Fruit fly (Drosophila melanogaster) whole organism, embryonic: ENCODE data around the gene spn-B.
A peak's percentile ranks its signal among the peaks of the same experiment; 100 is the strongest.

ENCODE experiments used
- C15 ChIP-seq: fragments of 200-800 bp; sonication (Bioruptor generic); IDR thresholded peaks from 3 replicates; pipeline ENCODE4 v1.3.6; 2022; ENCODE audit warnings: missing biosample characterization, missing genetic modification characterization
- CG10267 ChIP-seq: fragments of 200-800 bp; sonication (Bioruptor generic); optimal IDR thresholded peaks from 2 replicates; lab custom pipeline; 2018; ENCODE audit warnings: missing biosample characterization, mild to moderate bottlenecking, missing genetic modification characterization, moderate library complexity
- CG11504 ChIP-seq: fragments of 200-800 bp; sonication (Bioruptor generic); optimal IDR thresholded peaks from 3 replicates; lab custom pipeline; 2019; ENCODE audit warnings: missing biosample characterization, mild to moderate bottlenecking, missing genetic modification characterization, moderate library complexity
- CG11723 ChIP-seq: fragments of 200-800 bp; sonication (Bioruptor generic); optimal IDR thresholded peaks from 2 replicates; lab custom pipeline; 2017; ENCODE audit warnings: missing biosample characterization, mild to moderate bottlenecking, missing genetic modification characterization
- CG12236 ChIP-seq: fragments of 200-800 bp; sonication (Bioruptor generic); optimal IDR thresholded peaks from 2 replicates; lab custom pipeline; 2016; ENCODE audit warnings: missing biosample characterization, missing genetic modification characterization
- CG15073 ChIP-seq: fragments of 200-800 bp; sonication (Bioruptor generic); optimal IDR thresholded peaks from 2 replicates; lab custom pipeline; 2016; ENCODE audit warnings: missing biosample characterization, missing genetic modification characterization
- CG1603 ChIP-seq: fragments of 200-800 bp; sonication (Bioruptor generic); optimal IDR thresholded peaks from 2 replicates; lab custom pipeline; 2019; ENCODE audit warnings: missing biosample characterization, mild to moderate bottlenecking, missing genetic modification characterization, moderate library complexity
- CG1647 ChIP-seq: fragments of 200-800 bp; sonication (Bioruptor generic); optimal IDR thresholded peaks from 3 replicates; lab custom pipeline; 2016; ENCODE audit warnings: missing biosample characterization, missing genetic modification characterization
- CG16813 ChIP-seq: fragments of 200-800 bp; sonication (Bioruptor generic); IDR thresholded peaks from 3 replicates; pipeline ENCODE4 v1.3.6; 2022; ENCODE audit warnings: missing biosample characterization, missing genetic modification characterization; ENCODE audit not compliant: partially characterized antibody
- CG16863 ChIP-seq: fragments of 200-800 bp; sonication (Bioruptor generic); optimal IDR thresholded peaks from 3 replicates; lab custom pipeline; 2016; ENCODE audit warnings: missing biosample characterization, missing genetic modification characterization
- CG17359 ChIP-seq: fragments of 200-800 bp; sonication (Bioruptor generic); optimal IDR thresholded peaks from 3 replicates; lab custom pipeline; 2018; ENCODE audit warnings: missing biosample characterization, mild to moderate bottlenecking, missing genetic modification characterization, moderate library complexity
- CG18476 ChIP-seq: fragments of 200-800 bp; sonication (Bioruptor generic); optimal IDR thresholded peaks from 2 replicates; lab custom pipeline; 2016; ENCODE audit warnings: missing biosample characterization, mild to moderate bottlenecking, missing genetic modification characterization
- CG31388 ChIP-seq: fragments of 200-800 bp; sonication (Bioruptor generic); optimal IDR thresholded peaks from 2 replicates; lab custom pipeline; 2016; ENCODE audit warnings: missing biosample characterization, missing genetic modification characterization
- CG3838 ChIP-seq: fragments of 200-800 bp; sonication (Bioruptor generic); optimal IDR thresholded peaks from 3 replicates; lab custom pipeline; 2016; ENCODE audit warnings: missing biosample characterization, missing genetic modification characterization
- CG4328 ChIP-seq: fragments of 200-800 bp; sonication (Bioruptor generic); optimal IDR thresholded peaks from 3 replicates; lab custom pipeline; 2017; ENCODE audit warnings: missing biosample characterization, missing genetic modification reagents, missing genetic modification characterization
- CG5953 ChIP-seq: fragments of 200-800 bp; sonication (Bioruptor generic); IDR thresholded peaks from 2 replicates; pipeline ENCODE4 v1.3.6; 2022; ENCODE audit warnings: missing biosample characterization, missing genetic modification characterization
- CG7357 ChIP-seq: fragments of 200-800 bp; sonication (Bioruptor generic); IDR thresholded peaks from 3 replicates; pipeline ENCODE4 v1.3.6; 2022; ENCODE audit warnings: missing biosample characterization, missing genetic modification characterization
- CHES-1-like ChIP-seq: fragments of 200-800 bp; sonication (Bioruptor generic); optimal IDR thresholded peaks from 2 replicates; lab custom pipeline; 2016; ENCODE audit warnings: missing biosample characterization, missing genetic modification characterization
- Doc2 ChIP-seq: fragments of 200-800 bp; sonication (Bioruptor generic); IDR thresholded peaks from 2 replicates; pipeline ENCODE4 v1.3.6; 2022; ENCODE audit warnings: missing biosample characterization, missing genetic modification characterization
- Dref ChIP-seq: fragments of 200-800 bp; sonication (Bioruptor generic); IDR thresholded peaks from 2 replicates; pipeline ENCODE4 v1.3.6; 2022; ENCODE audit warnings: missing biosample characterization, missing genetic modification characterization
- Ets97D ChIP-seq: fragments of 200-800 bp; sonication (Bioruptor generic); optimal IDR thresholded peaks from 3 replicates; lab custom pipeline; 2016; ENCODE audit warnings: missing biosample characterization, missing genetic modification characterization
- HLH4C ChIP-seq: fragments of 200-800 bp; sonication (Bioruptor generic); IDR thresholded peaks from 3 replicates; pipeline ENCODE4 v1.3.6; 2022; ENCODE audit warnings: missing biosample characterization, missing genetic modification characterization; ENCODE audit not compliant: partially characterized antibody
- Hr78 ChIP-seq, 2 experiments: fragments of 200-800 bp in 1 of 2; fragments of >200 bp in 1 of 2; sonication (Bioruptor generic) in 1 of 2; optimal IDR thresholded peaks; 2 replicates each; lab custom pipeline; 2017 to 2019; ENCODE audit warnings: missing biosample characterization in 2 of 2, missing genetic modification characterization in 2 of 2, mild to moderate bottlenecking in 1 of 2, moderate library complexity in 1 of 2
- Mad ChIP-seq: fragments of 200-800 bp; sonication (Bioruptor generic); optimal IDR thresholded peaks from 2 replicates; lab custom pipeline; 2016; ENCODE audit warnings: missing biosample characterization, missing genetic modification characterization
- Myb ChIP-seq: fragments of 200-800 bp; sonication (Bioruptor generic); optimal IDR thresholded peaks from 2 replicates; lab custom pipeline; 2016; ENCODE audit warnings: missing biosample characterization, missing genetic modification characterization
- Oli ChIP-seq: fragments of 200-800 bp; sonication (Bioruptor generic); optimal IDR thresholded peaks from 2 replicates; lab custom pipeline; 2018; ENCODE audit warnings: missing biosample characterization, mild to moderate bottlenecking, missing genetic modification characterization, moderate library complexity
- Spps ChIP-seq: fragments of 200-800 bp; sonication (Bioruptor generic); optimal IDR thresholded peaks from 2 replicates; lab custom pipeline; 2018; ENCODE audit warnings: missing biosample characterization, mild to moderate bottlenecking, missing genetic modification characterization
- Vsx1 ChIP-seq: fragments of 200-800 bp; sonication (Bioruptor generic); optimal IDR thresholded peaks from 2 replicates; lab custom pipeline; 2017; ENCODE audit warnings: missing biosample characterization, mild to moderate bottlenecking, missing genetic modification characterization, missing genetic modification reagents
- az2 ChIP-seq: fragments of 200-800 bp; sonication (Bioruptor generic); optimal IDR thresholded peaks from 3 replicates; lab custom pipeline; 2016; ENCODE audit warnings: missing biosample characterization, missing genetic modification characterization
- bbx ChIP-seq: fragments of 200-800 bp; sonication (Bioruptor generic); IDR thresholded peaks from 2 replicates; pipeline ENCODE4 v1.3.6; 2022; ENCODE audit warnings: missing biosample characterization, missing genetic modification characterization; ENCODE audit not compliant: partially characterized antibody
- cato ChIP-seq: fragments of 200-800 bp; sonication (Bioruptor generic); optimal IDR thresholded peaks from 2 replicates; lab custom pipeline; 2016; ENCODE audit warnings: missing biosample characterization, missing genetic modification characterization, borderline replicate concordance
- croc ChIP-seq: fragments of 200-800 bp; sonication (Bioruptor generic); conservative IDR thresholded peaks from 3 replicates; pipeline ENCODE4 v1.3.6; 2022; ENCODE audit warnings: missing biosample characterization, missing genetic modification characterization
- disco-r ChIP-seq: fragments of 200-800 bp; sonication (Bioruptor generic); optimal IDR thresholded peaks from 2 replicates; lab custom pipeline; 2016; ENCODE audit warnings: missing biosample characterization, missing genetic modification characterization
- dmrt11E ChIP-seq: fragments of 200-800 bp; sonication (Bioruptor generic); optimal IDR thresholded peaks from 3 replicates; lab custom pipeline; 2018; ENCODE audit warnings: missing biosample characterization, mild to moderate bottlenecking, missing genetic modification characterization, moderate library complexity
- hth ChIP-seq: fragments of >200 bp; optimal IDR thresholded peaks from 2 replicates; lab custom pipeline; 2017; ENCODE audit warnings: inconsistent platforms
- luna ChIP-seq: fragments of 200-800 bp; sonication (Bioruptor generic); optimal IDR thresholded peaks from 2 replicates; lab custom pipeline; 2016; ENCODE audit warnings: missing biosample characterization, missing genetic modification characterization
- nerfin-1 ChIP-seq: fragments of 200-800 bp; sonication (Bioruptor generic); optimal IDR thresholded peaks from 3 replicates; lab custom pipeline; 2019; ENCODE audit warnings: missing biosample characterization, mild to moderate bottlenecking, missing genetic modification characterization, moderate library complexity
- org-1 ChIP-seq: fragments of 200-800 bp; sonication (Bioruptor generic); optimal IDR thresholded peaks from 2 replicates; lab custom pipeline; 2017; ENCODE audit warnings: missing biosample characterization, missing genetic modification characterization
- pan ChIP-seq, 4 experiments: fragments of >200 bp in 3 of 4; fragments of 200-800 bp in 1 of 4; sonication (Bioruptor generic) in 1 of 4; optimal IDR thresholded peaks in 3 of 4; IDR thresholded peaks in 1 of 4; 2 replicates each; pipeline versions ENCODE4 v1.3.6 to Lab custom; 2017 to 2022; ENCODE audit warnings: missing biosample characterization in 2 of 4, missing genetic modification characterization in 2 of 4, mixed read lengths in 1 of 4
- pho ChIP-seq: fragments of 200-800 bp; sonication (Bioruptor generic); optimal IDR thresholded peaks from 2 replicates; lab custom pipeline; 2016; ENCODE audit warnings: missing biosample characterization, missing genetic modification characterization
- scrt ChIP-seq: fragments of 200-800 bp; sonication (Bioruptor generic); optimal IDR thresholded peaks from 2 replicates; lab custom pipeline; 2018; ENCODE audit warnings: missing biosample characterization, mild to moderate bottlenecking, missing genetic modification characterization, moderate library complexity
- slbo ChIP-seq: fragments of 200-800 bp; sonication (Bioruptor generic); IDR thresholded peaks from 2 replicates; pipeline ENCODE4 v1.3.6; 2022; ENCODE audit warnings: missing biosample characterization, missing genetic modification characterization
- so ChIP-seq: fragments of 200-800 bp; sonication (Bioruptor generic); IDR thresholded peaks from 3 replicates; pipeline ENCODE4 v1.3.6; 2022; ENCODE audit warnings: missing biosample characterization, missing genetic modification characterization
- sqz ChIP-seq: fragments of 200-800 bp; sonication (Bioruptor generic); optimal IDR thresholded peaks from 3 replicates; lab custom pipeline; 2018; ENCODE audit warnings: missing biosample characterization, mild to moderate bottlenecking, missing genetic modification characterization
- sr ChIP-seq: fragments of 200-800 bp; sonication (Bioruptor generic); IDR thresholded peaks from 3 replicates; pipeline ENCODE4 v1.3.6; 2022; ENCODE audit warnings: missing biosample characterization, missing genetic modification characterization
- stc ChIP-seq: fragments of 200-800 bp; sonication (Bioruptor generic); IDR thresholded peaks from 2 replicates; pipeline ENCODE4 v1.3.6; 2022; ENCODE audit warnings: missing biosample characterization, missing genetic modification characterization
- twi ChIP-seq: fragments of 200-800 bp; optimal IDR thresholded peaks from 2 replicates; lab custom pipeline; 2019; ENCODE audit warnings: missing biosample characterization, mild to moderate bottlenecking, missing genetic modification characterization, moderate library complexity
- tx ChIP-seq: fragments of 200-800 bp; sonication (Bioruptor generic); optimal IDR thresholded peaks from 2 replicates; lab custom pipeline; 2016; ENCODE audit warnings: missing biosample characterization, missing genetic modification characterization
- wor ChIP-seq: fragments of 200-800 bp; sonication (Bioruptor generic); IDR thresholded peaks from 2 replicates; pipeline ENCODE4 v1.3.6; 2022; ENCODE audit warnings: missing biosample characterization, missing genetic modification characterization
- z ChIP-seq: fragments of 200-800 bp; sonication (Bioruptor generic); IDR thresholded peaks from 3 replicates; pipeline ENCODE4 v1.3.6; 2022; ENCODE audit warnings: missing biosample characterization, missing genetic modification characterization
- zen2 ChIP-seq: fragments of 200-800 bp; sonication (Bioruptor generic); IDR thresholded peaks from 3 replicates; pipeline ENCODE4 v1.3.6; 2022; ENCODE audit warnings: missing biosample characterization, missing genetic modification characterization; ENCODE audit not compliant: partially characterized antibody

Gene spn-B

dm6 chr3R:14299891-14300290, 28.0 kb upstream of the spn-B start (continued):
- TF ChIP-seq CHES-1-like (GFP tag; lab: Kevin White, UChicago) (no peak), CG12236 (GFP tag; lab: Kevin White, UChicago) (no peak), croc (GFP tag; lab: Robert Waterston, UW) (no peak), pho (GFP tag; lab: Kevin White, UChicago) (no peak), CG16813 (GFP tag; lab: Robert Waterston, UW) (no peak), hth (lab: Kevin White, UChicago) (no peak), CG1603 (tag; lab: Kevin White, UChicago) (no peak), CG18476 (GFP tag; lab: Kevin White, UChicago) (no peak), CG7357 (GFP tag; lab: Robert Waterston, UW) (no peak), CG5953 (GFP tag; lab: Robert Waterston, UW) (no peak), CG10267 (tag; lab: Kevin White, UChicago) (peak; percentile 3), pan (optimal IDR thresholded peaks at IDR 0.05; lab: Kevin White, UChicago) (no peak), pan (GFP tag; optimal IDR thresholded peaks at IDR 0.05 in 1 of 2, IDR thresholded peaks at IDR 0.05 in 1 of 2) (no peak), stc (GFP tag; lab: Robert Waterston, UW) (no peak), org-1 (no peak), luna (GFP tag; lab: Kevin White, UChicago) (no peak), zen2 (GFP tag; lab: Robert Waterston, UW) (no peak), CG16863 (no peak), Spps (tag; lab: Kevin White, UChicago) (peak; percentile 31), bbx (GFP tag; lab: Robert Waterston, UW) (no peak), Myb (GFP tag; lab: Kevin White, UChicago) (no peak), CG17359 (tag; lab: Kevin White, UChicago) (peak; percentile 58), CG3838 (no peak), C15 (GFP tag; lab: Robert Waterston, UW) (no peak), scrt (peak; percentile 22), z (GFP tag; lab: Robert Waterston, UW) (no peak), nerfin-1 (tag; lab: Kevin White, UChicago) (peak; percentile 53), cato (GFP tag; lab: Kevin White, UChicago) (no peak), Mad (no peak), Vsx1 (no peak), CG11504 (no peak), HLH4C (GFP tag; lab: Robert Waterston, UW) (no peak), CG11723 (peak; percentile 42), CG15073 (no peak), sr (no peak), dmrt11E (tag; lab: Kevin White, UChicago) (peak; percentile 26), Hr78 (GFP tag; optimal IDR thresholded peaks at IDR 0.05; lab: Kevin White, UChicago) (peak in 1 of 2 experiments; percentile 49), twi (tag; lab: Kevin White, UChicago) (no peak), CG1647 (GFP tag; lab: Kevin White, UChicago) (no peak), tx (GFP tag; lab: Kevin White, UChicago) (no peak), CG31388 (no peak), Dref (no peak), Oli (tag; lab: Kevin White, UChicago) (no peak), slbo (GFP tag; lab: Robert Waterston, UW) (no peak), so (GFP tag; lab: Robert Waterston, UW) (0 out of 3 replicates have a peak, but pooled peaks have one; percentile 13), az2 (GFP tag; lab: Kevin White, UChicago) (no peak), Ets97D (no peak), Doc2 (GFP tag; lab: Robert Waterston, UW) (no peak), CG4328 (GFP tag; lab: Kevin White, UChicago) (peak; percentile 35), wor (GFP tag; lab: Robert Waterston, UW) (no peak), disco-r (no peak), sqz (peak; percentile 60)
